Worm (Caenorhabditis elegans) whole organism, young adult: ENCODE measurements around the gene oac-54.

Experiments
- B0336.3 ChIP-seq: fragments of 200-800 bp; sonication (Bioruptor generic); IDR thresholded peaks from 2 replicates; pipeline ENCODE4 v1.3.6; 2022; ENCODE audit warnings: missing genetic modification characterization, missing compliant biosample characterization
- C06A6.2 ChIP-seq: fragments of 200-800 bp; sonication (Bioruptor generic); conservative IDR thresholded peaks from 2 replicates; pipeline ENCODE4 v1.3.6; 2022; ENCODE audit warnings: missing genetic modification characterization, missing compliant biosample characterization
- F37B4.10 ChIP-seq: fragments of 200-800 bp; sonication (Bioruptor generic); IDR thresholded peaks from 2 replicates; pipeline ENCODE4 v1.3.6; 2022; ENCODE audit warnings: missing genetic modification characterization, missing compliant biosample characterization
- F39B2.1 ChIP-seq: fragments of 200-800 bp; sonication (Bioruptor generic); IDR thresholded peaks from 2 replicates; pipeline ENCODE4 v1.3.6; 2022; ENCODE audit warnings: missing genetic modification reagents, missing genetic modification characterization, missing compliant biosample characterization
- K12H6.12 ChIP-seq: fragments of 200-800 bp; sonication (Bioruptor generic); optimal IDR thresholded peaks from 2 replicates; lab custom pipeline; 2018; ENCODE audit warnings: mild to moderate bottlenecking, missing genetic modification characterization, missing compliant biosample characterization
- T07F8.4 ChIP-seq: sonication (generic microtip); optimal IDR thresholded peaks from 2 replicates; lab custom pipeline; 2016; ENCODE audit warnings: mild to moderate bottlenecking, missing genetic modification characterization, moderate library complexity, missing compliant biosample characterization
- Y53F4B.3 ChIP-seq: fragments of 200-800 bp; sonication (Bioruptor generic); IDR thresholded peaks from 2 replicates; pipeline ENCODE4 v1.3.6; 2022; ENCODE audit warnings: missing genetic modification reagents, missing genetic modification characterization, missing compliant biosample characterization
- Y53G8AR.9 ChIP-seq: fragments of 200-800 bp; sonication (Bioruptor generic); conservative IDR thresholded peaks from 2 replicates; pipeline ENCODE4 v1.3.6; 2022; ENCODE audit warnings: missing genetic modification reagents, missing genetic modification characterization, missing compliant biosample characterization
- Y79H2A.3 ChIP-seq: fragments of 200-800 bp; sonication (Bioruptor generic); conservative IDR thresholded peaks from 2 replicates; pipeline ENCODE4 v1.3.6; 2022; ENCODE audit warnings: missing genetic modification reagents, missing genetic modification characterization, missing compliant biosample characterization
- ZK185.1 ChIP-seq: sonication (generic microtip); optimal IDR thresholded peaks from 2 replicates; lab custom pipeline; 2016; ENCODE audit warnings: mild to moderate bottlenecking, missing genetic modification characterization, missing compliant biosample characterization; ENCODE audit not compliant: poor library complexity, severe bottlenecking
- akir-1 ChIP-seq: fragments of 200-800 bp; sonication (Bioruptor generic); optimal IDR thresholded peaks from 2 replicates; lab custom pipeline; 2018; ENCODE audit warnings: mild to moderate bottlenecking, missing genetic modification characterization, moderate library complexity, missing compliant biosample characterization
- attf-5 ChIP-seq: fragments of 200-800 bp; sonication (Bioruptor generic); optimal IDR thresholded peaks from 2 replicates; lab custom pipeline; 2018; ENCODE audit warnings: mild to moderate bottlenecking, missing genetic modification characterization, missing compliant biosample characterization
- bed-1 ChIP-seq: fragments of 200-800 bp; sonication (Bioruptor generic); IDR thresholded peaks from 2 replicates; pipeline ENCODE4 v1.3.6; 2022; ENCODE audit warnings: missing genetic modification reagents, missing genetic modification characterization, missing compliant biosample characterization
- ccch-3 ChIP-seq: fragments of 200-800 bp; sonication (Bioruptor generic); optimal IDR thresholded peaks from 2 replicates; lab custom pipeline; 2018; ENCODE audit warnings: mild to moderate bottlenecking, missing genetic modification characterization, missing compliant biosample characterization
- cebp-1 ChIP-seq, 2 experiments: fragments of 200-800 bp in 1 of 2; sonication (Bioruptor generic) in 1 of 2; sonication (generic microtip) in 1 of 2; IDR thresholded peaks in 1 of 2; optimal IDR thresholded peaks in 1 of 2; 2 replicates each; pipeline versions ENCODE4 v1.3.6 to Lab custom; 2017 to 2022; ENCODE audit warnings: missing compliant biosample characterization in 2 of 2, missing genetic modification characterization in 2 of 2, mild to moderate bottlenecking in 1 of 2, missing genetic modification reagents in 1 of 2, moderate library complexity in 1 of 2
- ceh-27 ChIP-seq: fragments of 200-800 bp; sonication (Bioruptor generic); optimal IDR thresholded peaks from 2 replicates; lab custom pipeline; 2018; ENCODE audit warnings: mild to moderate bottlenecking, missing genetic modification characterization, moderate library complexity, missing compliant biosample characterization
- chd-7 ChIP-seq: sonication (generic microtip); optimal IDR thresholded peaks from 2 replicates; lab custom pipeline; 2016; ENCODE audit warnings: mild to moderate bottlenecking, missing genetic modification characterization, moderate library complexity, missing compliant biosample characterization
- dox-1 ChIP-seq: fragments of 200-800 bp; sonication (Bioruptor generic); IDR thresholded peaks from 2 replicates; pipeline ENCODE4 v1.3.6; 2022; ENCODE audit warnings: missing genetic modification reagents, missing genetic modification characterization, missing compliant biosample characterization
- dpl-1 ChIP-seq: fragments of 150-350 bp; optimal IDR thresholded peaks from 2 replicates; lab custom pipeline; 2014; ENCODE audit warnings: missing biosample characterization, missing genetic modification reagents, missing genetic modification characterization
- egl-44 ChIP-seq: fragments of 200-800 bp; sonication (Bioruptor generic); IDR thresholded peaks from 2 replicates; pipeline ENCODE4 v1.3.6; 2022; ENCODE audit warnings: missing genetic modification reagents, missing genetic modification characterization, missing compliant biosample characterization
- ekl-4 ChIP-seq: fragments of 200-800 bp; sonication (Bioruptor generic); IDR thresholded peaks from 2 replicates; pipeline ENCODE4 v1.3.6; 2022; ENCODE audit warnings: missing genetic modification reagents, missing genetic modification characterization, missing compliant biosample characterization
- gei-17 ChIP-seq: fragments of 200-800 bp; sonication (Bioruptor generic); optimal IDR thresholded peaks from 2 replicates; lab custom pipeline; 2018; ENCODE audit warnings: mild to moderate bottlenecking, missing genetic modification characterization, missing compliant biosample characterization
- him-1 ChIP-seq: sonication (generic microtip); optimal IDR thresholded peaks from 2 replicates; lab custom pipeline; 2016; ENCODE audit warnings: missing genotype, missing genetic modification reagents, missing genetic modification characterization, missing compliant biosample characterization
- hlh-26 ChIP-seq: fragments of 200-800 bp; sonication (Bioruptor generic); conservative IDR thresholded peaks from 2 replicates; pipeline ENCODE4 v1.3.6; 2022; ENCODE audit warnings: missing genetic modification reagents, missing genetic modification characterization, missing compliant biosample characterization
- hrde-1 ChIP-seq: sonication (generic microtip); optimal IDR thresholded peaks from 2 replicates; lab custom pipeline; 2016; ENCODE audit warnings: missing genetic modification characterization, mild to moderate bottlenecking, missing compliant biosample characterization, moderate library complexity, missing genotype, missing genetic modification reagents, borderline replicate concordance
- hsf-1 ChIP-seq: fragments of 200-800 bp; sonication (Bioruptor generic); IDR thresholded peaks from 2 replicates; pipeline ENCODE4 v1.3.6; 2022; ENCODE audit warnings: missing genetic modification reagents, missing genetic modification characterization, missing compliant biosample characterization
- let-607 ChIP-seq, 2 experiments: fragments of 200-800 bp in 1 of 2; sonication (Bioruptor generic) in 1 of 2; sonication (generic microtip) in 1 of 2; optimal IDR thresholded peaks; 2 replicates each; lab custom pipeline; 2016 to 2018; ENCODE audit warnings: mild to moderate bottlenecking in 2 of 2, missing compliant biosample characterization in 2 of 2, missing genetic modification characterization in 2 of 2, moderate library complexity in 2 of 2, missing genotype in 1 of 2
- lin-35 ChIP-seq, 3 experiments: fragments of 150-350 bp in 2 of 3; sonication (generic microtip) in 1 of 3; optimal IDR thresholded peaks; 2 replicates each; lab custom pipeline; 2014 to 2018; ENCODE audit warnings: missing biosample characterization in 3 of 3, missing genetic modification characterization in 3 of 3, missing genetic modification reagents in 3 of 3
- madf-10 ChIP-seq: sonication (generic microtip); optimal IDR thresholded peaks from 2 replicates; lab custom pipeline; 2016; ENCODE audit warnings: mild to moderate bottlenecking, missing genetic modification characterization, missing compliant biosample characterization
- mel-28 ChIP-seq: sonication (generic microtip); optimal IDR thresholded peaks from 2 replicates; lab custom pipeline; 2016; ENCODE audit warnings: borderline replicate concordance, mild to moderate bottlenecking, missing genetic modification characterization, missing compliant biosample characterization
- nfya-1 ChIP-seq: sonication (generic microtip); optimal IDR thresholded peaks from 2 replicates; lab custom pipeline; 2017; ENCODE audit warnings: antibody characterized with exemption, missing compliant biosample characterization, missing genetic modification characterization, borderline replicate concordance; ENCODE audit not compliant: insufficient read depth
- nfya-2 ChIP-seq: fragments of 200-800 bp; sonication (Bioruptor generic); IDR thresholded peaks from 2 replicates; pipeline ENCODE4 v1.3.6; 2022; ENCODE audit warnings: missing genetic modification reagents, missing genetic modification characterization, missing compliant biosample characterization
- nhr-27 ChIP-seq: fragments of 200-800 bp; sonication (Bioruptor generic); optimal IDR thresholded peaks from 2 replicates; lab custom pipeline; 2018; ENCODE audit warnings: mild to moderate bottlenecking, missing genetic modification characterization, moderate library complexity, missing compliant biosample characterization
- nhr-80 ChIP-seq: sonication (generic microtip); optimal IDR thresholded peaks from 2 replicates; lab custom pipeline; 2016; ENCODE audit warnings: missing genetic modification characterization, missing compliant biosample characterization
- pbrm-1 ChIP-seq: fragments of 200-800 bp; sonication (Bioruptor generic); IDR thresholded peaks from 2 replicates; pipeline ENCODE4 v1.3.6; 2022; ENCODE audit warnings: missing genetic modification reagents, missing genetic modification characterization, missing compliant biosample characterization
- pha-4 ChIP-seq: fragments of 150-350 bp; sonication (generic microtip); optimal IDR thresholded peaks from 2 replicates; lab custom pipeline; 2014; ENCODE audit warnings: missing biosample characterization, missing genetic modification reagents, missing genetic modification characterization
- repo-1 ChIP-seq: sonication (generic microtip); optimal IDR thresholded peaks from 2 replicates; lab custom pipeline; 2017; ENCODE audit warnings: mild to moderate bottlenecking, missing genetic modification characterization, missing compliant biosample characterization
- rpc-1 ChIP-seq, 2 experiments: fragments of 150-350 bp in 1 of 2; sonication (generic microtip) in 1 of 2; optimal IDR thresholded peaks; 2 replicates each; lab custom pipeline; 2014 to 2018; ENCODE audit warnings: missing biosample characterization in 1 of 2, missing genetic modification characterization in 1 of 2, missing genetic modification reagents in 1 of 2, missing genotype in 1 of 2
- sdz-38 ChIP-seq: sonication (generic microtip); optimal IDR thresholded peaks from 2 replicates; lab custom pipeline; 2016; ENCODE audit warnings: missing genotype, missing genetic modification characterization, missing compliant biosample characterization
- snpc-4 ChIP-seq, 5 experiments: fragments of 150-350 bp in 1 of 5; sonication (generic microtip) in 4 of 5; optimal IDR thresholded peaks; 2 replicates each; lab custom pipeline; 2014 to 2018; ENCODE audit warnings: missing genetic modification characterization in 5 of 5, missing biosample characterization in 3 of 5, antibody characterized with exemption in 2 of 5, mild to moderate bottlenecking in 2 of 5, missing compliant biosample characterization in 2 of 5, missing genotype in 2 of 5, moderate library complexity in 2 of 5, missing genetic modification reagents in 1 of 5
- tbp1 ChIP-seq: fragments of 200-800 bp; sonication (Bioruptor generic); optimal IDR thresholded peaks from 2 replicates; lab custom pipeline; 2018; ENCODE audit warnings: mild to moderate bottlenecking, missing genetic modification characterization, missing compliant biosample characterization
- tlf-1 ChIP-seq: fragments of 200-800 bp; sonication (Bioruptor generic); optimal IDR thresholded peaks from 2 replicates; lab custom pipeline; 2018; ENCODE audit warnings: mild to moderate bottlenecking, missing genetic modification characterization, missing compliant biosample characterization
- unc-62 ChIP-seq: fragments of 150-350 bp; optimal IDR thresholded peaks from 2 replicates; lab custom pipeline; 2014; ENCODE audit warnings: missing biosample characterization, missing genetic modification reagents, missing genetic modification characterization
- xnd-1 ChIP-seq: sonication (generic microtip); optimal IDR thresholded peaks from 2 replicates; lab custom pipeline; 2016; ENCODE audit warnings: missing genotype, missing genetic modification reagents, missing genetic modification characterization, missing compliant biosample characterization
- zfh-2 ChIP-seq: fragments of 200-800 bp; sonication (Bioruptor generic); conservative IDR thresholded peaks from 2 replicates; pipeline ENCODE4 v1.3.6; 2022; ENCODE audit warnings: missing genetic modification reagents, missing genetic modification characterization, missing compliant biosample characterization
- ztf-18 ChIP-seq: sonication (generic microtip); optimal IDR thresholded peaks from 2 replicates; lab custom pipeline; 2016; ENCODE audit warnings: missing genotype, mild to moderate bottlenecking, missing genetic modification characterization, missing compliant biosample characterization
- ztf-26 ChIP-seq: sonication (generic microtip); optimal IDR thresholded peaks from 2 replicates; lab custom pipeline; 2017; ENCODE audit warnings: missing genetic modification characterization, missing compliant biosample characterization
- ztf-3 ChIP-seq: fragments of 200-800 bp; sonication (Bioruptor generic); optimal IDR thresholded peaks from 2 replicates; lab custom pipeline; 2018; ENCODE audit warnings: mild to moderate bottlenecking, missing genetic modification characterization, missing compliant biosample characterization

The oac-54 gene

ce11 chrII:9112851-9113250, 45.1 kb upstream of the oac-54 start, which contains the start of gene jun-1 (continued):
- TF ChIP-seq dpl-1 (GFP tag; lab: Kevin White, UChicago) (no peak), hsf-1 (0 out of 2 replicates have a peak, but pooled peaks have one; percentile 20), F37B4.10 (GFP tag; lab: Robert Waterston, UW) (no peak), F39B2.1 (GFP tag; lab: Robert Waterston, UW) (no peak), egl-44 (no peak), gei-17 (GFP tag; lab: Kevin White, UChicago) (peak; percentile 23), nfya-1 (no peak), nfya-2 (GFP tag; lab: Robert Waterston, UW) (no peak), T07F8.4 (tag; lab: Kevin White, UChicago) (no peak), Y53F4B.3 (no peak), chd-7 (tag; lab: Kevin White, UChicago) (no peak), akir-1 (no peak), Y79H2A.3 (GFP tag; lab: Robert Waterston, UW) (no peak), hlh-26 (GFP tag; lab: Robert Waterston, UW) (no peak), nhr-27 (no peak), ztf-3 (GFP tag; lab: Kevin White, UChicago) (no peak), pbrm-1 (GFP tag; lab: Robert Waterston, UW) (peak; percentile 71), sdz-38 (no peak), dox-1 (GFP tag; lab: Robert Waterston, UW) (peak; percentile 66), ekl-4 (GFP tag; lab: Robert Waterston, UW) (no peak), ceh-27 (GFP tag; lab: Kevin White, UChicago) (peak; percentile 71), ZK185.1 (peak; percentile 34), pha-4 (no peak), him-1 (tag; lab: Kevin White, UChicago) (no peak), tlf-1 (no peak), rpc-1 (optimal IDR thresholded peaks at IDR 0.05; lab: Kevin White, UChicago) (peak; percentile 17), rpc-1 (tag; optimal IDR thresholded peaks at IDR 0.05; lab: Kevin White, UChicago) (no peak), tbp1 (peak; percentile 21), xnd-1 (no peak), snpc-4 (GFP tag; optimal IDR thresholded peaks at IDR 0.05; lab: Kevin White, UChicago) (no peak), snpc-4 (tag; optimal IDR thresholded peaks at IDR 0.05; lab: Kevin White, UChicago) (peak in 3 of 4 experiments; percentile 3 to 36 (median 26)), hrde-1 (no peak), K12H6.12 (peak; percentile 72), ccch-3 (GFP tag; lab: Kevin White, UChicago) (no peak), ztf-18 (tag; lab: Kevin White, UChicago) (no peak), lin-35 (GFP tag; optimal IDR thresholded peaks at IDR 0.05; lab: Kevin White, UChicago) (peak in 1 of 3 experiments; percentile 77), repo-1 (tag; lab: Kevin White, UChicago) (no peak), unc-62 (GFP tag; lab: Kevin White, UChicago) (peak; percentile 37)

DNA sequence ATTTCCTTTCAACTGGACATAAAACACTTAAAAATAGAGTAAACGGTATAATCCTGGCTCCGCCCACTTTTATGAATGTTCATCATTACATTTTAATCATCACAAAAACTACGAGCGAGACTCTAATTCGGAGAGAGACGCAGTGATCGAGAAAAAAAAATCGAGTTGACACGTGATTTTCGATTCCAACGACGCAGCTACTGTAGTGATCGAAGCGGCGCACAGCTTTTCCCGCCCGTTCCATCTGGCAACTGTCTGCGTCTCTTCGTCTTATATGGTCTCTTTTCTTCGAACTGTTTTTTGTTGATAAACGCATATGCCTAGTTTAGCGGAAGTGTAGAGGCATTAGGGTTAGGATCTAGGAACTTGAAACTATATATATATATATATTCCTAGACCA, 44.2 kb upstream of the oac-54 start:
- peak; percentile 43 for TF ChIP-seq ztf-18 (tag; lab: Kevin White, UChicago)
- TF ChIP-seq mel-28, result no peak
- peak; percentile 85 for TF ChIP-seq nhr-80 (tag; lab: Kevin White, UChicago)
- TF ChIP-seq B0336.3 (GFP tag; lab: Robert Waterston, UW), result peak; percentile 38; the same call in 1 of the 2 replicates
- TF ChIP-seq attf-5, result peak; percentile 62
- TF ChIP-seq Y53G8AR.9 (GFP tag; lab: Robert Waterston, UW), result 0 out of 2 replicates have a peak, but pooled peaks have one; percentile 28
- peak; percentile 38 to 76 for TF ChIP-seq let-607 (tag; optimal IDR thresholded peaks at IDR 0.05; lab: Kevin White, UChicago)
- peak; percentile 11 for TF ChIP-seq ztf-26 (tag; lab: Kevin White, UChicago)
- TF ChIP-seq C06A6.2, result no peak
- TF ChIP-seq bed-1, result no peak
- peak; percentile 81 for TF ChIP-seq dox-1 (GFP tag; lab: Robert Waterston, UW)
- peak; percentile 33 for TF ChIP-seq tbp1
- no peak for TF ChIP-seq cebp-1 (GFP tag; IDR thresholded peaks at IDR 0.05; lab: Robert Waterston, UW)
- TF ChIP-seq cebp-1 (tag; optimal IDR thresholded peaks at IDR 0.05; lab: Kevin White, UChicago), result peak; percentile 71
- TF ChIP-seq zfh-2, result no peak; the same call in 1 of the 2 replicates
- TF ChIP-seq madf-10 (tag; lab: Kevin White, UChicago), result peak; percentile 13
